Worm (Caenorhabditis elegans): ENCODE measurements around the gene D2045.9.

DNA sequence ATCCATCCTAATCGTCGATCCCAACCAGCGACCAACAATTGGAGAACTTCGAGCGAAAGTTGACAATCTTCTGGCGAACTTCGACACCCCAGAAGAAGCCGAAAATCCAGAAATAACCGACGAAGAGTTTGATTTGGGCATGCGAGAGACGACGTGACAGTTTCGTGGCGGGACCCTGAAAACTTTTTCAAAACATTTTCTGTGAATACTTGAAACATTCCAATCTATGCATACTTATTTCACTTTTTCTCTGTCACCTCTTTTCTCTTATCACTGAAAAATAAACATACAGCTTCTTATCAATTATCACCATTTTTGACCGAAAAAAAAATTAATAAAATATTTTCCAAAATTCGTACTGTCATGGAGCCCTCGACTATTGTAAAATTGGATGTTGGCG, 6.9 kb downstream of the D2045.9 start, which contains the start of gene D2045.8:
- TF ChIP-seq ztf-23 (GFP tag; IDR thresholded peaks at IDR 0.05) (no peak), flt-1 (GFP tag; IDR thresholded peaks at IDR 0.05) (no peak), cog-1 (tag; optimal IDR thresholded peaks at IDR 0.05) (no peak), ref-1 (GFP tag; conservative IDR thresholded peaks at IDR 0.05) (no peak), klf-2 (GFP tag; conservative IDR thresholded peaks at IDR 0.05) (no peak)

All from whole organism, midembryonic.